Worm (Caenorhabditis elegans) whole organism, L1 larva: ENCODE measurements around the gene tsp-21.
A peak's percentile ranks its signal among the peaks of the same experiment; 100 is the strongest.

ENCODE experiments used
- C16A3.4 ChIP-seq: fragments of 150-350 bp; optimal IDR thresholded peaks from 2 replicates; lab custom pipeline; 2014; ENCODE audit warnings: missing biosample characterization, missing genetic modification characterization
- aha-1 ChIP-seq: fragments of 150-350 bp; optimal IDR thresholded peaks from 2 replicates; lab custom pipeline; 2014; ENCODE audit warnings: missing biosample characterization, missing genetic modification characterization
- blmp-1 ChIP-seq: fragments of 150-350 bp; optimal IDR thresholded peaks from 2 replicates; lab custom pipeline; 2014; ENCODE audit warnings: missing biosample characterization, missing genetic modification characterization
- ceh-90 ChIP-seq: sonication (generic microtip); optimal IDR thresholded peaks from 2 replicates; lab custom pipeline; 2016; ENCODE audit warnings: missing genetic modification characterization, missing compliant biosample characterization
- dpl-1 ChIP-seq, 3 experiments: fragments of 150-350 bp in 2 of 3; sonication (generic microtip) in 1 of 3; optimal IDR thresholded peaks; 2 replicates each; lab custom pipeline; 2014 to 2017; ENCODE audit warnings: missing biosample characterization in 3 of 3, missing genetic modification characterization in 3 of 3, missing genetic modification reagents in 3 of 3
- dsc-1 ChIP-seq: sonication (generic microtip); optimal IDR thresholded peaks from 2 replicates; lab custom pipeline; 2016; ENCODE audit warnings: mild to moderate bottlenecking, missing genetic modification characterization, missing compliant biosample characterization
- egl-13 ChIP-seq: sonication (generic microtip); optimal IDR thresholded peaks from 2 replicates; lab custom pipeline; 2016; ENCODE audit warnings: missing genotype, missing genetic modification reagents, missing genetic modification characterization, missing compliant biosample characterization
- elt-3 ChIP-seq, 6 experiments: fragments of 150-350 bp in 1 of 6; sonication (generic microtip); optimal IDR thresholded peaks; 2 replicates each; lab custom pipeline; 2017 to 2018; ENCODE audit warnings: missing biosample characterization in 6 of 6, missing genetic modification characterization in 6 of 6, inconsistent platforms in 1 of 6
- fkh-8 ChIP-seq: sonication (generic microtip); optimal IDR thresholded peaks from 2 replicates; lab custom pipeline; 2016; ENCODE audit warnings: mild to moderate bottlenecking, missing genetic modification characterization, missing compliant biosample characterization
- hlh-17 ChIP-seq: fragments of 200-800 bp; sonication (Bioruptor generic); optimal IDR thresholded peaks from 2 replicates; lab custom pipeline; 2018; ENCODE audit warnings: missing genetic modification characterization, mild to moderate bottlenecking, missing compliant biosample characterization, moderate library complexity, borderline replicate concordance
- hlh-4 ChIP-seq: sonication (generic microtip); optimal IDR thresholded peaks from 2 replicates; lab custom pipeline; 2016; ENCODE audit warnings: mild to moderate bottlenecking, missing genetic modification characterization, missing compliant biosample characterization
- isw-1 ChIP-seq: fragments of 200-800 bp; sonication (Bioruptor generic); IDR thresholded peaks from 2 replicates; pipeline ENCODE4 v1.3.6; 2022; ENCODE audit warnings: missing genetic modification characterization, missing compliant biosample characterization
- jun-1 ChIP-seq: fragments of 150-350 bp; optimal IDR thresholded peaks from 2 replicates; lab custom pipeline; 2014; ENCODE audit warnings: missing biosample characterization, missing genetic modification reagents, missing genetic modification characterization
- lin-14 ChIP-seq: fragments of 200-800 bp; sonication (Bioruptor generic); optimal IDR thresholded peaks from 2 replicates; lab custom pipeline; 2018; ENCODE audit warnings: mild to moderate bottlenecking, missing genetic modification characterization, moderate library complexity, missing compliant biosample characterization
- lin-35 ChIP-seq, 2 experiments: fragments of 150-350 bp; optimal IDR thresholded peaks; 2 replicates each; lab custom pipeline; 2014; ENCODE audit warnings: missing biosample characterization in 2 of 2, missing genetic modification characterization in 2 of 2, missing genetic modification reagents in 2 of 2
- lsy-2 ChIP-seq, 2 experiments: fragments of 150-350 bp; optimal IDR thresholded peaks; 2 replicates each; lab custom pipeline; 2014; ENCODE audit warnings: missing biosample characterization in 2 of 2, missing genetic modification characterization in 2 of 2
- nhr-11 ChIP-seq: fragments of 150-350 bp; optimal IDR thresholded peaks from 2 replicates; lab custom pipeline; 2014; ENCODE audit warnings: missing biosample characterization, missing genetic modification characterization
- nhr-12 ChIP-seq: sonication (generic microtip); optimal IDR thresholded peaks from 2 replicates; lab custom pipeline; 2017; ENCODE audit warnings: missing biosample characterization, missing genetic modification characterization
- nhr-19 ChIP-seq: fragments of 200-800 bp; sonication (Bioruptor generic); conservative IDR thresholded peaks from 2 replicates; pipeline ENCODE4 v1.3.6; 2022; ENCODE audit warnings: missing genetic modification characterization, missing compliant biosample characterization
- nhr-20 ChIP-seq: sonication (generic microtip); optimal IDR thresholded peaks from 2 replicates; lab custom pipeline; 2016; ENCODE audit warnings: mild to moderate bottlenecking, missing genetic modification characterization, missing compliant biosample characterization
- nhr-47 ChIP-seq: sonication (generic microtip); optimal IDR thresholded peaks from 2 replicates; lab custom pipeline; 2016; ENCODE audit warnings: mild to moderate bottlenecking, missing genetic modification characterization, moderate library complexity, missing compliant biosample characterization
- nhr-71 ChIP-seq: sonication (generic microtip); optimal IDR thresholded peaks from 2 replicates; lab custom pipeline; 2016; ENCODE audit warnings: mild to moderate bottlenecking, missing genetic modification characterization, moderate library complexity, missing compliant biosample characterization
- nhr-84 ChIP-seq: sonication (generic microtip); optimal IDR thresholded peaks from 2 replicates; lab custom pipeline; 2017; ENCODE audit warnings: missing biosample characterization, missing genetic modification characterization
- nhr-85 ChIP-seq: sonication (generic microtip); peaks from one replicate; lab custom pipeline; 2016; ENCODE audit warnings: missing genetic modification characterization, inconsistent platforms, missing compliant biosample characterization
- pax-3 ChIP-seq: fragments of 200-800 bp; sonication (Bioruptor generic); optimal IDR thresholded peaks from 2 replicates; lab custom pipeline; 2018; ENCODE audit warnings: mild to moderate bottlenecking, missing genetic modification characterization, moderate library complexity, missing compliant biosample characterization
- rnt-1 ChIP-seq: sonication (generic microtip); optimal IDR thresholded peaks from 2 replicates; lab custom pipeline; 2016; ENCODE audit warnings: mild to moderate bottlenecking, missing genetic modification characterization, moderate library complexity, missing compliant biosample characterization
- snu-23 ChIP-seq: sonication (generic microtip); optimal IDR thresholded peaks from 2 replicates; lab custom pipeline; 2016; ENCODE audit warnings: missing genetic modification characterization, missing compliant biosample characterization
- sox-4 ChIP-seq: sonication (generic microtip); optimal IDR thresholded peaks from 2 replicates; lab custom pipeline; 2016; ENCODE audit warnings: missing genetic modification characterization, missing compliant biosample characterization
- sptf-1 ChIP-seq: fragments of 150-350 bp; optimal IDR thresholded peaks from 2 replicates; lab custom pipeline; 2014; ENCODE audit warnings: missing biosample characterization, missing genetic modification characterization
- swsn-7 ChIP-seq: sonication (generic microtip); optimal IDR thresholded peaks from 2 replicates; lab custom pipeline; 2016; ENCODE audit warnings: missing genetic modification characterization, missing compliant biosample characterization
- tlp-1 ChIP-seq: fragments of 150-350 bp; optimal IDR thresholded peaks from 2 replicates; lab custom pipeline; 2014; ENCODE audit warnings: missing biosample characterization, missing genetic modification characterization
- unc-62 ChIP-seq: fragments of 150-350 bp; optimal IDR thresholded peaks from 2 replicates; lab custom pipeline; 2014; ENCODE audit warnings: missing biosample characterization, missing genetic modification reagents, missing genetic modification characterization
- unc-86 ChIP-seq: sonication (generic microtip); optimal IDR thresholded peaks from 2 replicates; lab custom pipeline; 2016; ENCODE audit warnings: missing genetic modification characterization, missing compliant biosample characterization
- xbp-1 ChIP-seq: sonication (generic microtip); optimal IDR thresholded peaks from 2 replicates; lab custom pipeline; 2016; ENCODE audit warnings: missing genetic modification characterization, missing compliant biosample characterization
- ztf-4 ChIP-seq: fragments of 150-350 bp; optimal IDR thresholded peaks from 2 replicates; lab custom pipeline; 2014; ENCODE audit warnings: missing biosample characterization, missing genetic modification characterization

The tsp-21 gene

ce11 chrX:9948963-9949362 lies 16.8 kb downstream of the tsp-21 start, which contains the start of gene nas-37:
Gene nas-37 (minus strand): TSS chrX:9949063.
- TF ChIP-seq sptf-1 (tag; lab: Kevin White, UChicago): no peak
- TF ChIP-seq blmp-1 (tag; lab: Kevin White, UChicago): peak; percentile 58

ce11 chrX:9954483-9955041 lies 22.4 kb downstream of the tsp-21 start, which contains the start of gene cysl-1:
Gene cysl-1 (minus strand): TSS chrX:9954533.
- TF ChIP-seq lin-14 (GFP tag; lab: Kevin White, UChicago): peak; percentile 41
- peak; percentile 8 for TF ChIP-seq rnt-1 (tag; lab: Kevin White, UChicago)
- no peak for TF ChIP-seq hlh-17 (GFP tag; lab: Kevin White, UChicago)
- no peak for TF ChIP-seq unc-62 (GFP tag; lab: Kevin White, UChicago)
- peak; percentile 16 for TF ChIP-seq sox-4 (tag; lab: Kevin White, UChicago)
- no peak for TF ChIP-seq swsn-7 (tag; lab: Kevin White, UChicago)
- TF ChIP-seq nhr-84 (tag; lab: Kevin White, UChicago): no peak
- peak; percentile 23 for TF ChIP-seq nhr-71
- peak in 1 of 6 experiments; percentile 8 for TF ChIP-seq elt-3 (tag; optimal IDR thresholded peaks at IDR 0.05; lab: Kevin White, UChicago)

- TF ChIP-seq jun-1 (tag; lab: Kevin White, UChicago): no peak
- TF ChIP-seq C16A3.4 (tag; lab: Kevin White, UChicago): no peak
- TF ChIP-seq sox-4 (tag; lab: Kevin White, UChicago): no peak
- no peak for TF ChIP-seq aha-1 (tag; lab: Kevin White, UChicago)
- no peak for TF ChIP-seq xbp-1
- TF ChIP-seq dsc-1 (tag; lab: Kevin White, UChicago): no peak
- TF ChIP-seq nhr-11 (tag; lab: Kevin White, UChicago): no peak
- no peak for TF ChIP-seq tlp-1 (tag; lab: Kevin White, UChicago)
- no peak for TF ChIP-seq dpl-1 (GFP tag; optimal IDR thresholded peaks at IDR 0.05; lab: Kevin White, UChicago)
- no peak for TF ChIP-seq swsn-7 (tag; lab: Kevin White, UChicago)
- TF ChIP-seq ceh-90 (tag; lab: Kevin White, UChicago): no peak
- no peak for TF ChIP-seq nhr-71
- no peak for TF ChIP-seq nhr-12
- TF ChIP-seq pax-3 (tag; lab: Kevin White, UChicago): no peak
- TF ChIP-seq lin-14 (GFP tag; lab: Kevin White, UChicago): no peak
- TF ChIP-seq ztf-4 (tag; lab: Kevin White, UChicago): no peak
- TF ChIP-seq lin-35 (GFP tag; optimal IDR thresholded peaks at IDR 0.05; lab: Kevin White, UChicago): no peak
- no peak for TF ChIP-seq hlh-4 (tag; lab: Kevin White, UChicago)
- TF ChIP-seq nhr-84 (tag; lab: Kevin White, UChicago): no peak
Measured at ce11 chrX:9956052-9956451, 23.9 kb downstream of the tsp-21 start.

ce11 chrX:9956537-9956936 lies 24.4 kb downstream of the tsp-21 start:
- TF ChIP-seq unc-86 (tag; lab: Kevin White, UChicago): peak; percentile 87
- TF ChIP-seq lsy-2 (tag; optimal IDR thresholded peaks at IDR 0.05; lab: Kevin White, UChicago): peak in 1 of 2 experiments; percentile 13
- peak; percentile 45 for TF ChIP-seq nhr-85 (tag; lab: Kevin White, UChicago)
- peak; percentile 1 for TF ChIP-seq nhr-20 (tag; lab: Kevin White, UChicago)
- peak; percentile 88 for TF ChIP-seq nhr-19 (GFP tag; lab: Robert Waterston, UW)
- peak; percentile 17; the same call in 1 of the 2 replicates for TF ChIP-seq isw-1
- TF ChIP-seq dsc-1 (tag; lab: Kevin White, UChicago): peak; percentile 47
- peak; percentile 57 for TF ChIP-seq nhr-47 (tag; lab: Kevin White, UChicago)
- peak; percentile 82 for TF ChIP-seq nhr-71
- peak; percentile 57 for TF ChIP-seq lin-14 (GFP tag; lab: Kevin White, UChicago)
- TF ChIP-seq egl-13: peak; percentile 42
- peak; percentile 35 for TF ChIP-seq pax-3 (tag; lab: Kevin White, UChicago)
- peak; percentile 5 for TF ChIP-seq snu-23
- peak; percentile 89 for TF ChIP-seq fkh-8
- TF ChIP-seq sox-4 (tag; lab: Kevin White, UChicago): peak; percentile 55
- TF ChIP-seq, all 84 proteins: peak for 15; not testable (repeated sequence) for 69
